Worm (Caenorhabditis elegans) whole organism, late embryonic: ENCODE results near the gene scav-4.

Experiments
- C08G9.2 ChIP-seq: sonication (generic microtip); optimal IDR thresholded peaks from 2 replicates; lab custom pipeline; 2016; ENCODE audit warnings: mild to moderate bottlenecking, missing genetic modification characterization, moderate library complexity, missing compliant biosample characterization
- K09A11.1 ChIP-seq: sonication (generic microtip); optimal IDR thresholded peaks from 2 replicates; lab custom pipeline; 2017; ENCODE audit warnings: antibody characterized with exemption, mild to moderate bottlenecking, missing genetic modification characterization, missing compliant biosample characterization; ENCODE audit not compliant: insufficient read depth
- Y22D7AL.16 ChIP-seq: sonication (generic microtip); optimal IDR thresholded peaks from 2 replicates; lab custom pipeline; 2016; ENCODE audit warnings: missing genetic modification characterization, missing compliant biosample characterization
- ama-1 ChIP-seq: fragments of 150-350 bp; optimal IDR thresholded peaks from 2 replicates; lab custom pipeline; 2014
- ceh-19 ChIP-seq: fragments of 200-800 bp; sonication (Bioruptor generic); optimal IDR thresholded peaks from 2 replicates; lab custom pipeline; 2018; ENCODE audit warnings: mild to moderate bottlenecking, missing genetic modification characterization, missing compliant biosample characterization
- ceh-22 ChIP-seq: sonication (generic microtip); optimal IDR thresholded peaks from 2 replicates; lab custom pipeline; 2017; ENCODE audit warnings: missing biosample characterization, missing genetic modification characterization
- ceh-31 ChIP-seq: sonication (generic microtip); optimal IDR thresholded peaks from 2 replicates; lab custom pipeline; 2016; ENCODE audit warnings: missing genetic modification characterization, missing compliant biosample characterization
- ceh-34 ChIP-seq: sonication (generic microtip); optimal IDR thresholded peaks from 2 replicates; lab custom pipeline; 2016; ENCODE audit warnings: mild to moderate bottlenecking, missing genetic modification characterization, missing compliant biosample characterization
- ceh-9 ChIP-seq: sonication (generic microtip); optimal IDR thresholded peaks from 2 replicates; lab custom pipeline; 2016; ENCODE audit warnings: mild to moderate bottlenecking, missing genetic modification characterization, inconsistent platforms, missing compliant biosample characterization
- elt-2 ChIP-seq: sonication (generic microtip); optimal IDR thresholded peaks from 2 replicates; lab custom pipeline; 2016; ENCODE audit warnings: missing genetic modification reagents, missing genetic modification characterization, missing compliant biosample characterization
- elt-4 ChIP-seq: sonication (generic microtip); optimal IDR thresholded peaks from 2 replicates; lab custom pipeline; 2016; ENCODE audit warnings: missing genetic modification characterization, missing compliant biosample characterization
- ets-4 ChIP-seq: sonication (generic microtip); optimal IDR thresholded peaks from 2 replicates; lab custom pipeline; 2016; ENCODE audit warnings: missing genetic modification characterization, missing compliant biosample characterization
- fax-1 ChIP-seq: sonication (generic microtip); optimal IDR thresholded peaks from 2 replicates; lab custom pipeline; 2016; ENCODE audit warnings: missing genotype, missing genetic modification characterization, missing compliant biosample characterization
- fkh-10 ChIP-seq: fragments of 150-350 bp; optimal IDR thresholded peaks from 2 replicates; lab custom pipeline; 2014; ENCODE audit warnings: missing biosample characterization, missing genetic modification reagents, missing genetic modification characterization
- hlh-13 ChIP-seq: fragments of 200-800 bp; sonication (Bioruptor generic); optimal IDR thresholded peaks from 2 replicates; lab custom pipeline; 2018; ENCODE audit warnings: mild to moderate bottlenecking, missing genetic modification characterization, missing compliant biosample characterization
- hlh-15 ChIP-seq: sonication (generic microtip); optimal IDR thresholded peaks from 2 replicates; lab custom pipeline; 2016; ENCODE audit warnings: missing genetic modification characterization, missing compliant biosample characterization
- hlh-30 ChIP-seq: sonication (generic microtip); optimal IDR thresholded peaks from 2 replicates; lab custom pipeline; 2017; ENCODE audit warnings: antibody characterized with exemption, missing genetic modification characterization, missing compliant biosample characterization; ENCODE audit not compliant: insufficient read depth
- hlh-6 ChIP-seq: sonication (generic microtip); optimal IDR thresholded peaks from 2 replicates; lab custom pipeline; 2016; ENCODE audit warnings: missing genotype, missing genetic modification characterization, missing compliant biosample characterization
- lin-11 ChIP-seq: fragments of 200-800 bp; sonication (Bioruptor generic); optimal IDR thresholded peaks from 2 replicates; lab custom pipeline; 2018; ENCODE audit warnings: mild to moderate bottlenecking, missing genetic modification characterization, missing compliant biosample characterization
- nhr-11 ChIP-seq: fragments of 150-350 bp; optimal IDR thresholded peaks from 2 replicates; lab custom pipeline; 2014; ENCODE audit warnings: missing biosample characterization, missing genetic modification characterization
- nhr-232 ChIP-seq: sonication (generic microtip); optimal IDR thresholded peaks from 2 replicates; lab custom pipeline; 2016; ENCODE audit warnings: missing genetic modification characterization, missing compliant biosample characterization
- pag-3 ChIP-seq: sonication (generic microtip); optimal IDR thresholded peaks from 2 replicates; lab custom pipeline; 2016; ENCODE audit warnings: missing compliant biosample characterization, missing genetic modification characterization, borderline replicate concordance
- pat-9 ChIP-seq: fragments of 200-800 bp; sonication (Bioruptor generic); optimal IDR thresholded peaks from 2 replicates; lab custom pipeline; 2018; ENCODE audit warnings: mild to moderate bottlenecking, missing genetic modification characterization, moderate library complexity, missing compliant biosample characterization
- rnt-1 ChIP-seq: sonication (generic microtip); optimal IDR thresholded peaks from 2 replicates; lab custom pipeline; 2016; ENCODE audit warnings: missing genetic modification characterization, missing compliant biosample characterization
- sox-2 ChIP-seq: fragments of 200-800 bp; sonication (Bioruptor generic); IDR thresholded peaks from 2 replicates; pipeline ENCODE4 v1.3.6; 2022; ENCODE audit warnings: missing genetic modification reagents, missing genetic modification characterization, missing compliant biosample characterization
- syd-9 ChIP-seq: sonication (generic microtip); optimal IDR thresholded peaks from 2 replicates; lab custom pipeline; 2016; ENCODE audit warnings: mild to moderate bottlenecking, missing genetic modification characterization, moderate library complexity, missing compliant biosample characterization
- ttx-3 ChIP-seq: sonication (generic microtip); optimal IDR thresholded peaks from 2 replicates; lab custom pipeline; 2016; ENCODE audit warnings: missing genetic modification reagents, missing genetic modification characterization, missing compliant biosample characterization
- unc-3 ChIP-seq, 2 experiments: fragments of 200-800 bp in 1 of 2; sonication (Bioruptor generic) in 1 of 2; sonication (generic microtip) in 1 of 2; conservative IDR thresholded peaks in 1 of 2; optimal IDR thresholded peaks in 1 of 2; 2 replicates each; pipeline versions ENCODE4 v1.3.6 to Lab custom; 2016 to 2022; ENCODE audit warnings: missing compliant biosample characterization in 2 of 2, missing genetic modification characterization in 2 of 2, missing genetic modification reagents in 1 of 2
- unc-55 ChIP-seq: sonication (generic microtip); optimal IDR thresholded peaks from 2 replicates; lab custom pipeline; 2017; ENCODE audit warnings: missing biosample characterization, missing genetic modification reagents, missing genetic modification characterization
- zip-5 ChIP-seq: sonication (generic microtip); optimal IDR thresholded peaks from 2 replicates; lab custom pipeline; 2016; ENCODE audit warnings: missing genetic modification characterization, missing compliant biosample characterization

scav-4 gene

DNA sequence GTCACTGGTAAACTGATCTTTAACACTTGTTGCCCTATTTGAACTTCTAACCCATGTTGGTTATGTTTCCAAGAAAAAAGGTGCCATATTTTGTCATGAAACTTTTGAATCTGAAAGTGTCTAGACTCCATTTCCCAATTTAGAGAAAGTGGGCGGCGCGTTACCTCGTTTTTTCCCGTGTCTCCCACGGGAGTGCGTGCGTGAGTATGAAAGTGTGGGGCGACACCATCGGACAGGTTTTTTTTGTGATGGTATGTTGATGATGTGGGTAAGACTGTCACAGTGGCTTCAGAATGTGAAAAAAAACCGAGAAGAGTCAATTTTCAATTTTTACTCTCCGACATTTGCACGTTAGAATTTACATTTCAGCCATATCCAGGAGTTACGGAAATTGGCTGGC is 24.2 kb downstream of the scav-4 start:
- TF ChIP-seq ttx-3 (no peak), ets-4 (no peak), hlh-15 (tag; lab: Kevin White, UChicago) (no peak), ceh-22 (tag; lab: Kevin White, UChicago) (no peak), nhr-232 (tag; lab: Kevin White, UChicago) (no peak), ama-1 (lab: Kevin White, UChicago) (no peak), fax-1 (tag; lab: Kevin White, UChicago) (no peak), ceh-34 (no peak), ceh-19 (GFP tag; lab: Kevin White, UChicago) (no peak), ceh-9 (no peak)

DNA sequence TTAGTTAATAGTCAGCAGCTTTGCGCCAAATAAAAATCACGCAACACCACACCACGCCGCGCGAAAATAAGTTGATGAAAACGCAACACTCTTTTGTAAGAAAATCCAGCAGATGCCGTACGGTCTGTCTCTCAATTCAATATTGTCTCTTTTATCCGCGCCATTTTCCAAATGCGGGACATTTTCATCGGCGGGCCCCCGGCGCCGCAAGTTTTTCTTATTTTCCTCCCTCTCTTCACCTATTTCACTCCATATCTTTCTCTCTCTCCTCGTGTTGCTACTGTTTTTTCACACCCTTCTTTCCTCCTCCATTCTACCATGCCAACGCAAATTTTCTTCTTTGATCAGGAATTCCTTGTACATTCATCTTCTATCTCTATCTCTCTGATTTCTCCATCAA is 24.8 kb downstream of the scav-4 start:
- TF ChIP-seq ceh-9 (no peak), unc-55 (GFP tag; lab: Kevin White, UChicago) (no peak), rnt-1 (tag; lab: Kevin White, UChicago) (no peak), syd-9 (tag; lab: Kevin White, UChicago) (no peak), C08G9.2 (tag; lab: Kevin White, UChicago) (no peak), hlh-6 (tag; lab: Kevin White, UChicago) (no peak), lin-11 (no peak), K09A11.1 (tag; lab: Kevin White, UChicago) (no peak), hlh-13 (GFP tag; lab: Kevin White, UChicago) (no peak), elt-4 (no peak), pat-9 (tag; lab: Kevin White, UChicago) (no peak), Y22D7AL.16 (no peak), nhr-11 (tag; lab: Kevin White, UChicago) (no peak), hlh-15 (tag; lab: Kevin White, UChicago) (no peak), sox-2 (GFP tag; lab: Robert Waterston, UW) (no peak), ceh-22 (tag; lab: Kevin White, UChicago) (no peak), fkh-10 (no peak)

ce11 chrX:13006734-13007133 is 25.2 kb downstream of the scav-4 start:
- TF ChIP-seq hlh-30 (tag; lab: Kevin White, UChicago) (no peak), pag-3 (tag; lab: Kevin White, UChicago) (no peak)

DNA sequence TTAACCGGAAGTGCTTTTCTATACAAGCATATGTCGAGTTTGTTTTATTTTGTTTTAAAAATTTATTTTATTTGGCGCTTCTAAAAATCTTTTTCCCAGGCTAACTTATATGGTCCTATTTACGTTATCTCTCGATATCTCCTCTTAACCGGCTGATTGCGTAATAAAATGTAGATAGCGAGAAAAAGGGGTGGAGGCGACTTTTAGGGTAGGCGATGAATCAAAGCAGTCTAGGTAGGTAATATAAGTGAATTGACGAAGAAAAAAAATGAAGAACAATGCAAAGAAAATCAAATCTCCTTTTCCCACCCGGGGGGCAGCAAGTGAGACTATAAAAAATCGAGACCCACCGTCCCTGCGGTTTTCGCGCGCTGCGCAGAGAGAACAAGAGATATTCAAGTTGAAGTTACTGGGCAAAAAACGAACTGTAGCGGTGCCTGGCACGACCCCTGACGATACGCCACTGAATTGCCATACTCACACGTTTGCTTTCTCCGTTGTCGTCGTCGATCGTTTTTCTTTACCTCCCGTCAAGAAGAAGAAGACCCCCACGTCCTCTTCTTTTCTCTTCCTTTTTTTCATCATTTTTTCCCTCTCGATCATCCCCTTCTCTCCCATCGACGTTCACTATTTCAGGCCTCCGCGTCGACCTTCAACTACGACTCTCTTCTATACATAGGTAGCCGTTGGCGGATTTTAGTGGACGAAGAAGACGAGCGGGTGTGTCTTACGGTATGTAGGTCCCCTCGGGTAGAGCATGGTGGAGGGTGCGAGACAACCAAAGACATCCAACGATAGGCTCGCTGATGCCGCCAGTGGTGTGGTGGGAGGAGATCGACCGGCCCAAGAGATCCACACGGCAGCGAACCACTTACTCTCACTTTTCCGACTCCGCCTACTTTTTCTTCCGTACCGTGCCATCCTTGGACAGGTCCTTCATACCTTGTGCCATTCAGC is 26.6 kb downstream of the scav-4 start, which contains the start of gene nhr-25:
Gene nhr-25, plus strand, starts transcription at position 637 of the 957 bp plus-strand sequence.
- TF ChIP-seq elt-2 (tag; lab: Kevin White, UChicago) (peak; percentile 62), Y22D7AL.16 (no peak), zip-5 (tag; lab: Kevin White, UChicago) (no peak), ceh-31 (tag; lab: Kevin White, UChicago) (peak; percentile 17)

DNA sequence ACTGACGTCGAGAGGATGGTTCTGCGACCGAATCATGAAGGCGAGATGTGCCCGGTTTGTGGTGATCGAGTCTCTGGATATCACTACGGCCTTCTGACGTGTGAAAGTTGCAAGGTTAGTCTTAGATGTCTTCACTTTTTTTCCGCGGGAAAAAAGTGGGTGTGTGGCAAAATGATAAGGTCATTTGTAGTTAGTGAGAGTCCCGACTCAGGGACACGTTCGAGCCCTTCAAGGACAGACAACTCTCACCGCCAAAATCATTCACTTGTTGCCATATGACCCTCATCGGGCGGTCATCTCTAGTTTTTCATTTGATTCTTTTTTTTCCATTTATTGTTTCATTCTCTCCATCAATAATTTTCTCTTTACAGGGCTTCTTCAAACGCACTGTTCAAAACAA is 27.3 kb downstream of the scav-4 start:
- TF ChIP-seq unc-3 (GFP tag; conservative IDR thresholded peaks at IDR 0.05; lab: Robert Waterston, UW) (no peak), unc-3 (tag; optimal IDR thresholded peaks at IDR 0.05; lab: Kevin White, UChicago) (no peak), ceh-19 (GFP tag; lab: Kevin White, UChicago) (no peak)

DNA sequence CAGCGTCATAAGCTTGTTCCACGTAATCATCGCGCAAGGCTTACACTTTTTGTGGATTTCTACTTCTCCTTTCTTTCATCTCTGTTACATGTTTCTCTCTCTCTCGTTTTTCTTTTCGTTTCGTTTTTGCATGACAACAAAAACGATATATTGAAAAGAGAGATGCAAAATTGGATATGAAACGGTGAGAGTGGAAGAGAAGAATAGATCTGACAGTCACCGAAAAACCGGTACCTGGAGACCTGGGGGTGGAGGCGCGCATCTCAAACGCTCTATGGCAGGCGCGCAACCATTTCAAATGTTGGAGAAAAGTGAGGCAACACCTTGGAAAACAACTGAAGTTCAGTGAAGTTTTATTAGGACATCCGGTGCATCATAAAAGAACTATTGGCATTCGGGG is 28.1 kb downstream of the scav-4 start:
- TF ChIP-seq ceh-31 (tag; lab: Kevin White, UChicago) (peak; percentile 22), zip-5 (tag; lab: Kevin White, UChicago) (no peak), ceh-19 (GFP tag; lab: Kevin White, UChicago) (no peak)
